Worm (Caenorhabditis elegans) whole organism, L4 larva: ENCODE measurements around the gene xbx-5.
A peak's percentile ranks its signal among the peaks of the same experiment; 100 is the strongest.

Source experiments
- F37D6.2 ChIP-seq: sonication (generic microtip); optimal IDR thresholded peaks from 2 replicates; lab custom pipeline; 2016; ENCODE audit warnings: mild to moderate bottlenecking, missing genetic modification characterization, missing compliant biosample characterization
- F44E2.7 ChIP-seq: fragments of 200-800 bp; sonication (Bioruptor generic); IDR thresholded peaks from 2 replicates; pipeline ENCODE4 v2.1.2; 2022; ENCODE audit warnings: missing genetic modification characterization, missing compliant biosample characterization
- F49E8.2 ChIP-seq: sonication (generic microtip); optimal IDR thresholded peaks from 2 replicates; lab custom pipeline; 2016; ENCODE audit warnings: missing compliant biosample characterization, mild to moderate bottlenecking, missing genetic modification characterization, borderline replicate concordance
- T26A8.4 ChIP-seq: fragments of 200-800 bp; sonication (Bioruptor generic); IDR thresholded peaks from 2 replicates; pipeline ENCODE4 v1.3.6; 2022; ENCODE audit warnings: missing genetic modification characterization, missing compliant biosample characterization
- Y75B8A.6 ChIP-seq: fragments of 200-800 bp; sonication (Bioruptor generic); IDR thresholded peaks from 2 replicates; pipeline ENCODE4 v1.3.6; 2022; ENCODE audit warnings: missing genetic modification reagents, missing genetic modification characterization, missing compliant biosample characterization
- aha-1 ChIP-seq: fragments of 150-350 bp; peaks from one replicate; lab custom pipeline; 2014; ENCODE audit warnings: missing biosample characterization, missing genetic modification characterization
- ceh-28 ChIP-seq: fragments of 150-350 bp; optimal IDR thresholded peaks from 2 replicates; lab custom pipeline; 2014; ENCODE audit warnings: missing biosample characterization, missing genetic modification reagents, missing genetic modification characterization
- ceh-82 ChIP-seq: sonication (generic microtip); optimal IDR thresholded peaks from 2 replicates; lab custom pipeline; 2017; ENCODE audit warnings: missing biosample characterization, missing genetic modification characterization
- ctbp-1 ChIP-seq: fragments of 200-800 bp; sonication (Bioruptor generic); IDR thresholded peaks from 2 replicates; pipeline ENCODE4 v1.3.6; 2022; ENCODE audit warnings: missing genetic modification reagents, missing genetic modification characterization, missing compliant biosample characterization
- daf-16 ChIP-seq, 3 experiments: sonication (generic microtip); optimal IDR thresholded peaks; 2 replicates each; lab custom pipeline; 2016 to 2017; ENCODE audit warnings: missing genetic modification characterization in 3 of 3, missing genetic modification reagents in 3 of 3, mild to moderate bottlenecking in 2 of 3, missing compliant biosample characterization in 2 of 3, missing biosample characterization in 1 of 3, moderate library complexity in 1 of 3
- daf-8 ChIP-seq: fragments of 200-800 bp; sonication (Bioruptor generic); IDR thresholded peaks from 2 replicates; pipeline ENCODE4 v1.3.6; 2022; ENCODE audit warnings: missing genetic modification characterization, missing compliant biosample characterization
- dmd-6 ChIP-seq: fragments of 200-800 bp; sonication (Bioruptor generic); IDR thresholded peaks from 2 replicates; pipeline ENCODE4 v1.3.6; 2022; ENCODE audit warnings: missing genetic modification reagents, missing genetic modification characterization, missing compliant biosample characterization
- dmd-8 ChIP-seq: fragments of 200-800 bp; sonication (Bioruptor generic); IDR thresholded peaks from 2 replicates; pipeline ENCODE4 v1.3.6; 2022; ENCODE audit warnings: missing genetic modification characterization, missing compliant biosample characterization
- dmd-9 ChIP-seq: fragments of 200-800 bp; sonication (Bioruptor generic); IDR thresholded peaks from 2 replicates; pipeline ENCODE4 v1.3.6; 2022; ENCODE audit warnings: missing genetic modification reagents, missing genetic modification characterization, missing compliant biosample characterization
- dpl-1 ChIP-seq: fragments of 150-350 bp; optimal IDR thresholded peaks from 2 replicates; lab custom pipeline; 2014; ENCODE audit warnings: missing biosample characterization, missing genetic modification reagents, missing genetic modification characterization
- duxl-1 ChIP-seq: sonication (generic microtip); optimal IDR thresholded peaks from 2 replicates; lab custom pipeline; 2016; ENCODE audit warnings: mild to moderate bottlenecking, missing genetic modification characterization, moderate library complexity, missing compliant biosample characterization; ENCODE audit not compliant: poor library complexity
- dve-1 ChIP-seq: sonication (generic microtip); optimal IDR thresholded peaks from 2 replicates; lab custom pipeline; 2017; ENCODE audit warnings: antibody characterized with exemption, mild to moderate bottlenecking, missing genetic modification characterization, missing compliant biosample characterization; ENCODE audit not compliant: insufficient read depth
- hlh-11 ChIP-seq: fragments of 200-800 bp; sonication (Bioruptor generic); optimal IDR thresholded peaks from 2 replicates; lab custom pipeline; 2018; ENCODE audit warnings: mild to moderate bottlenecking, missing genetic modification characterization, missing compliant biosample characterization
- hlh-30 ChIP-seq: sonication (generic microtip); optimal IDR thresholded peaks from 2 replicates; lab custom pipeline; 2017; ENCODE audit warnings: antibody characterized with exemption, mild to moderate bottlenecking, missing genetic modification characterization, missing compliant biosample characterization; ENCODE audit not compliant: insufficient read depth
- lin-38 ChIP-seq: fragments of 200-800 bp; sonication (Bioruptor generic); IDR thresholded peaks from 2 replicates; pipeline ENCODE4 v1.3.6; 2022; ENCODE audit warnings: missing genetic modification reagents, missing genetic modification characterization, missing compliant biosample characterization
- lin-39 ChIP-seq: fragments of 150-350 bp; optimal IDR thresholded peaks from 2 replicates; lab custom pipeline; 2014; ENCODE audit warnings: missing biosample characterization, missing genetic modification reagents, missing genetic modification characterization
- lir-3 ChIP-seq: sonication (generic microtip); optimal IDR thresholded peaks from 2 replicates; lab custom pipeline; 2016; ENCODE audit warnings: mild to moderate bottlenecking, missing genetic modification characterization, missing compliant biosample characterization
- madf-9 ChIP-seq: fragments of 200-800 bp; sonication (Bioruptor generic); conservative IDR thresholded peaks from 2 replicates; pipeline ENCODE4 v1.3.6; 2022; ENCODE audit warnings: missing genetic modification reagents, missing genetic modification characterization, missing compliant biosample characterization
- mdl-1 ChIP-seq, 2 experiments: fragments of 150-350 bp in 1 of 2; sonication (generic microtip) in 1 of 2; optimal IDR thresholded peaks; 2 replicates each; lab custom pipeline; 2014 to 2017; ENCODE audit warnings: missing biosample characterization in 2 of 2, missing genetic modification characterization in 2 of 2
- mdt-29 ChIP-seq: fragments of 200-800 bp; sonication (Bioruptor generic); IDR thresholded peaks from 2 replicates; pipeline ENCODE4 v1.3.6; 2022; ENCODE audit warnings: missing genetic modification reagents, missing genetic modification characterization, missing compliant biosample characterization
- mep-1 ChIP-seq: fragments of 150-350 bp; sonication (generic microtip); optimal IDR thresholded peaks from 3 replicates; lab custom pipeline; 2014; ENCODE audit warnings: missing biosample characterization, missing genetic modification characterization
- mes-2 ChIP-seq: sonication (generic microtip); optimal IDR thresholded peaks from 2 replicates; lab custom pipeline; 2016; ENCODE audit warnings: missing genotype, mild to moderate bottlenecking, missing genetic modification characterization, missing compliant biosample characterization; ENCODE audit not compliant: poor library complexity, severe bottlenecking
- mxl-3 ChIP-seq: fragments of 200-800 bp; sonication (Bioruptor generic); optimal IDR thresholded peaks from 2 replicates; lab custom pipeline; 2018; ENCODE audit warnings: mild to moderate bottlenecking, missing genetic modification characterization, missing compliant biosample characterization
- nhr-10 ChIP-seq: fragments of 150-350 bp; optimal IDR thresholded peaks from 2 replicates; lab custom pipeline; 2014; ENCODE audit warnings: missing biosample characterization, missing genetic modification characterization
- nhr-102 ChIP-seq: sonication (generic microtip); optimal IDR thresholded peaks from 2 replicates; lab custom pipeline; 2016; ENCODE audit warnings: mild to moderate bottlenecking, missing genetic modification characterization, moderate library complexity, missing compliant biosample characterization
- nhr-11 ChIP-seq: fragments of 150-350 bp; optimal IDR thresholded peaks from 2 replicates; lab custom pipeline; 2014; ENCODE audit warnings: missing biosample characterization, missing genetic modification characterization
- nhr-111 ChIP-seq: fragments of 200-800 bp; sonication (Bioruptor generic); optimal IDR thresholded peaks from 2 replicates; lab custom pipeline; 2018; ENCODE audit warnings: mild to moderate bottlenecking, missing genetic modification characterization, missing compliant biosample characterization
- nhr-28 ChIP-seq: fragments of 150-350 bp; optimal IDR thresholded peaks from 2 replicates; lab custom pipeline; 2014; ENCODE audit warnings: missing biosample characterization, missing genetic modification characterization
- nhr-42 ChIP-seq: fragments of 200-800 bp; sonication (Bioruptor generic); IDR thresholded peaks from 2 replicates; pipeline ENCODE4 v1.3.6; 2022; ENCODE audit warnings: missing genetic modification characterization, missing compliant biosample characterization
- nhr-48 ChIP-seq: sonication (generic microtip); optimal IDR thresholded peaks from 2 replicates; lab custom pipeline; 2016; ENCODE audit warnings: mild to moderate bottlenecking, missing genetic modification characterization, missing compliant biosample characterization
- pqm-1 ChIP-seq: sonication (generic microtip); optimal IDR thresholded peaks from 2 replicates; lab custom pipeline; 2017; ENCODE audit warnings: missing biosample characterization, missing genetic modification characterization
- rbr-2 ChIP-seq: sonication (generic microtip); optimal IDR thresholded peaks from 2 replicates; lab custom pipeline; 2016; ENCODE audit warnings: missing genotype, missing genetic modification characterization, missing compliant biosample characterization
- sdz-12 ChIP-seq: fragments of 200-800 bp; sonication (Bioruptor generic); optimal IDR thresholded peaks from 2 replicates; lab custom pipeline; 2018; ENCODE audit warnings: mild to moderate bottlenecking, missing genetic modification characterization, missing compliant biosample characterization
- skn-1 ChIP-seq: fragments of 150-350 bp; optimal IDR thresholded peaks from 2 replicates; lab custom pipeline; 2014; ENCODE audit warnings: missing biosample characterization, missing genetic modification characterization
- snpc-1.2 ChIP-seq: fragments of 200-800 bp; sonication (Bioruptor generic); IDR thresholded peaks from 2 replicates; pipeline ENCODE4 v1.3.6; 2022; ENCODE audit warnings: missing genetic modification reagents, missing genetic modification characterization, missing compliant biosample characterization
- snpc-4 ChIP-seq: fragments of 150-350 bp; optimal IDR thresholded peaks from 2 replicates; lab custom pipeline; 2014; ENCODE audit warnings: missing biosample characterization, missing genetic modification characterization
- tag-97 ChIP-seq: fragments of 200-800 bp; sonication (Bioruptor generic); IDR thresholded peaks from 2 replicates; pipeline ENCODE4 v1.3.6; 2022; ENCODE audit warnings: missing genetic modification characterization, missing compliant biosample characterization
- unc-62 ChIP-seq, 3 experiments: fragments of 150-350 bp in 1 of 3; sonication (generic microtip); optimal IDR thresholded peaks in 2 of 3; peaks in 1 of 3; 1 replicate in 1 of 3; 2 replicates in 2 of 3; lab custom pipeline; 2014 to 2017; ENCODE audit warnings: missing biosample characterization in 3 of 3, missing genetic modification characterization in 3 of 3, missing genetic modification reagents in 3 of 3, missing genotype in 1 of 3
- vab-7 ChIP-seq: fragments of 200-800 bp; sonication (Bioruptor generic); IDR thresholded peaks from 2 replicates; pipeline ENCODE4 v1.3.6; 2022; ENCODE audit warnings: missing genetic modification reagents, missing genetic modification characterization, missing compliant biosample characterization
- ztf-7 ChIP-seq: fragments of 150-350 bp; optimal IDR thresholded peaks from 2 replicates; lab custom pipeline; 2014; ENCODE audit warnings: missing biosample characterization, missing genetic modification characterization

xbx-5 gene

DNA sequence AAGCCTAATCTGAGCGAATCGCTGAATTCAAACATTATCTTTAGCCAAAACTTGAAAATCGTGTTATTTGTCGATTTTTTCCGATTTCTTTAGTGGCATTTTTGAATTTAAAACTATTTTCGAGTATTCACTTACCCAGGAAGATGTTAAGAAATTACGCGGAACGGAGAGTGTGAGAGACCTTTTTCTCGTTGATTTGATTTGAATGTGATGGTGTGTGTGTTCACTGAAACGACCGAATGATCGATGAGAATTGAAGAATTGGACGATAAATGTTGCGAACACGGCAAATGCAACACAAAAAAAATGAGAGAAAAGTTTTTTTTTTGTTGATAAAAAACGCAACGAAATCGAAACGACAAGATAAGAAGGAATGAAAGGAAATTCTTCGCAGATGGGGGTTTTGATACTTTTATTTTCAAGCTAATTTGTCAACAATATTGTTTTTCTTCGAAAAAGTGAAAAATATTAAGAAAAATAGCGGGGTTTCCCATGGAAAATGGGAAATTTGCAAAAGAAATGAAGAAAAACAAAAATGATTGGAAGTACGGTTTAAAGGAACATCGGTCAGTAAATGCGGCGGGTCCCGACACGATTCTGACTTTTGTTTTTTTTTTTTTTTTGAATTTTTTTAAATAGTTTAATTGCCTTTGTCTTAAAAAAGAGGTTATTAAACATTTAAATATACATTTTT is 3.9 kb downstream of the xbx-5 start, which contains the start of gene mtm-3:
TSS of gene mtm-3 (minus strand) at position 228 of the 694 bp plus-strand sequence.
- TF ChIP-seq nhr-111 (GFP tag; lab: Kevin White, UChicago), result no peak
- no peak for TF ChIP-seq nhr-11 (tag; lab: Kevin White, UChicago)
- TF ChIP-seq pqm-1, result peak; percentile 26
- TF ChIP-seq daf-16 (GFP tag; optimal IDR thresholded peaks at IDR 0.05; lab: Kevin White, UChicago), result no peak
- TF ChIP-seq daf-16 (tag; optimal IDR thresholded peaks at IDR 0.05; lab: Kevin White, UChicago), result peak; percentile 68
- no peak for TF ChIP-seq nhr-42
- no peak for TF ChIP-seq tag-97 (GFP tag; lab: Robert Waterston, UW)
- TF ChIP-seq snpc-1.2 (GFP tag; lab: Robert Waterston, UW), result no peak
- peak; percentile 83 for TF ChIP-seq aha-1 (tag; lab: Kevin White, UChicago)
- TF ChIP-seq ztf-7 (tag; lab: Kevin White, UChicago), result no peak
- TF ChIP-seq lin-38 (GFP tag; lab: Robert Waterston, UW), result no peak
- TF ChIP-seq hlh-11 (tag; lab: Kevin White, UChicago), result peak; percentile 23
- peak in 1 of 2 experiments; percentile 90 for TF ChIP-seq unc-62 (GFP tag; optimal IDR thresholded peaks at IDR 0.05 in 1 of 2; lab: Kevin White, UChicago)
- no peak for TF ChIP-seq unc-62 (tag; optimal IDR thresholded peaks at IDR 0.05; lab: Kevin White, UChicago)
- peak; percentile 27 for TF ChIP-seq nhr-28 (tag; lab: Kevin White, UChicago)
- TF ChIP-seq ctbp-1, result no peak
- TF ChIP-seq nhr-48 (tag; lab: Kevin White, UChicago), result no peak
- TF ChIP-seq rbr-2, result no peak
- peak; percentile 33 for TF ChIP-seq mxl-3 (GFP tag; lab: Kevin White, UChicago)
- TF ChIP-seq F44E2.7 (GFP tag; lab: Robert Waterston, UW), result no peak
- no peak for TF ChIP-seq dmd-8 (GFP tag; lab: Robert Waterston, UW)
- TF ChIP-seq madf-9 (GFP tag; lab: Robert Waterston, UW), result no peak
- no peak for TF ChIP-seq F49E8.2 (tag; lab: Kevin White, UChicago)
- TF ChIP-seq dve-1 (tag; lab: Kevin White, UChicago), result peak; percentile 36
- TF ChIP-seq lir-3 (tag; lab: Kevin White, UChicago), result no peak

- TF ChIP-seq mdl-1 (tag; optimal IDR thresholded peaks at IDR 0.05; lab: Kevin White, UChicago), result peak in 1 of 2 experiments; percentile 69
- peak in 1 of 2 experiments; percentile 94 for TF ChIP-seq unc-62 (GFP tag; optimal IDR thresholded peaks at IDR 0.05 in 1 of 2; lab: Kevin White, UChicago)
- TF ChIP-seq unc-62 (tag; optimal IDR thresholded peaks at IDR 0.05; lab: Kevin White, UChicago), result no peak
- TF ChIP-seq mep-1 (tag; lab: Kevin White, UChicago), result peak; percentile 58
- no peak for TF ChIP-seq sdz-12
- no peak for TF ChIP-seq nhr-102
- TF ChIP-seq ctbp-1, result no peak
- no peak for TF ChIP-seq daf-8 (GFP tag; lab: Robert Waterston, UW)
- TF ChIP-seq hlh-30 (tag; lab: Kevin White, UChicago), result peak; percentile 38
- TF ChIP-seq hlh-11 (tag; lab: Kevin White, UChicago), result peak; percentile 77
- no peak for TF ChIP-seq lin-39 (tag; lab: Kevin White, UChicago)
- TF ChIP-seq snpc-4 (tag; lab: Kevin White, UChicago), result no peak
- peak; percentile 25 for TF ChIP-seq mes-2 (tag; lab: Kevin White, UChicago)
- TF ChIP-seq nhr-10 (tag; lab: Kevin White, UChicago), result peak; percentile 22
- peak; percentile 81 for TF ChIP-seq dve-1 (tag; lab: Kevin White, UChicago)
- no peak for TF ChIP-seq T26A8.4 (GFP tag; lab: Robert Waterston, UW)
- TF ChIP-seq ceh-82 (tag; lab: Kevin White, UChicago), result no peak
- no peak for TF ChIP-seq vab-7 (GFP tag; lab: Robert Waterston, UW)
- no peak for TF ChIP-seq mdt-29
- TF ChIP-seq dpl-1 (GFP tag; lab: Kevin White, UChicago), result no peak
- no peak for TF ChIP-seq tag-97 (GFP tag; lab: Robert Waterston, UW)
- no peak for TF ChIP-seq skn-1 (tag; lab: Kevin White, UChicago)
- no peak for TF ChIP-seq F37D6.2
- peak; percentile 1 for TF ChIP-seq duxl-1 (tag; lab: Kevin White, UChicago)
- no peak for TF ChIP-seq ceh-28
- TF ChIP-seq nhr-28 (tag; lab: Kevin White, UChicago), result peak; percentile 51
- TF ChIP-seq nhr-48 (tag; lab: Kevin White, UChicago), result no peak
- no peak for TF ChIP-seq daf-16 (GFP tag; optimal IDR thresholded peaks at IDR 0.05; lab: Kevin White, UChicago)
- peak; percentile 67 for TF ChIP-seq daf-16 (tag; optimal IDR thresholded peaks at IDR 0.05; lab: Kevin White, UChicago)
- peak; percentile 79 for TF ChIP-seq mxl-3 (GFP tag; lab: Kevin White, UChicago)
- no peak for TF ChIP-seq Y75B8A.6
- peak; percentile 40 for TF ChIP-seq dmd-6 (GFP tag; lab: Robert Waterston, UW)
- no peak for TF ChIP-seq dmd-9
- TF ChIP-seq pqm-1, result peak; percentile 46
These were observed 5.1 kb downstream of the xbx-5 start for ce11 chrIII:3799213-3799612.
